Worm (Caenorhabditis elegans): Measurements from ENCODE around the gene ZK899.6.

The ZK899.6 gene

ce11 chrX:9436843-9437312, 26.3 kb upstream of the ZK899.6 start, which contains the start of gene tbb-4:
TSS of gene tbb-4 (minus strand) at chrX:9436893.
- TF ChIP-seq egl-27 (tag; optimal IDR thresholded peaks at IDR 0.05): no peak

ce11 chrX:9441512-9441911, 21.6 kb upstream of the ZK899.6 start, which contains the start of gene memb-1:
TSS of gene memb-1 (minus strand) at chrX:9441571.
- TF ChIP-seq nhr-12 (tag; optimal IDR thresholded peaks at IDR 0.05) (no peak), R02D3.7 (tag; optimal IDR thresholded peaks at IDR 0.05) (no peak), dmd-4 (tag; optimal IDR thresholded peaks at IDR 0.05) (no peak), nhr-77 (tag; optimal IDR thresholded peaks at IDR 0.05) (no peak), lin-13 (GFP tag; optimal IDR thresholded peaks at IDR 0.05) (peak; percentile 62), ztf-4 (tag; optimal IDR thresholded peaks at IDR 0.05) (no peak), unc-39 (tag; optimal IDR thresholded peaks at IDR 0.05) (no peak), elt-1 (tag; optimal IDR thresholded peaks at IDR 0.05) (no peak), nhr-21 (tag; optimal IDR thresholded peaks at IDR 0.05) (no peak), Y55F3AM.14 (GFP tag; optimal IDR thresholded peaks at IDR 0.05) (no peak), unc-62 (GFP tag; optimal IDR thresholded peaks at IDR 0.05) (no peak), nhr-23 (tag; optimal IDR thresholded peaks at IDR 0.05) (no peak), nhr-10 (tag; optimal IDR thresholded peaks at IDR 0.05) (no peak), lin-11 (tag; optimal IDR thresholded peaks at IDR 0.05) (peak; percentile 10), nhr-25 (tag; optimal IDR thresholded peaks at IDR 0.05) (peak; percentile 63), mbf-1 (tag; optimal IDR thresholded peaks at IDR 0.05) (no peak), ceh-16 (tag; optimal IDR thresholded peaks at IDR 0.05) (no peak), mdl-1 (tag; optimal IDR thresholded peaks at IDR 0.05) (no peak), lsy-2 (tag; optimal IDR thresholded peaks at IDR 0.05) (peak in 1 of 2 experiments; percentile 72), egl-27 (tag; optimal IDR thresholded peaks at IDR 0.05) (peak; percentile 28), ztf-11 (tag; optimal IDR thresholded peaks at IDR 0.05) (no peak), C34F6.9 (tag; optimal IDR thresholded peaks at IDR 0.05) (peak; percentile 74), crh-2 (tag; optimal IDR thresholded peaks at IDR 0.05) (peak; percentile 90), blmp-1 (tag; optimal IDR thresholded peaks at IDR 0.05; ENCODE audit: insufficient read depth) (no peak), elt-3 (tag; optimal IDR thresholded peaks at IDR 0.05) (no peak), peb-1 (tag; optimal IDR thresholded peaks at IDR 0.05) (no peak), gmeb-1 (tag; optimal IDR thresholded peaks at IDR 0.05) (peak; percentile 56), snpc-4 (tag; optimal IDR thresholded peaks at IDR 0.05) (peak; percentile 13), sma-3 (GFP tag; optimal IDR thresholded peaks at IDR 0.05) (peak; percentile 38), mab-5 (tag; optimal IDR thresholded peaks at IDR 0.05) (peak; percentile 31), alr-1 (tag; optimal IDR thresholded peaks at IDR 0.05) (no peak), unc-55 (GFP tag; optimal IDR thresholded peaks at IDR 0.05) (peak; percentile 81), aly-2 (tag; optimal IDR thresholded peaks at IDR 0.05) (no peak), skn-1 (tag; optimal IDR thresholded peaks at IDR 0.05) (no peak), zag-1 (tag; optimal IDR thresholded peaks at IDR 0.05) (peak; percentile 26), lin-39 (tag; optimal IDR thresholded peaks at IDR 0.05) (no peak), ztf-1 (GFP tag; conservative IDR thresholded peaks at IDR 0.05) (no peak), nhr-11 (tag; optimal IDR thresholded peaks at IDR 0.05) (no peak), ama-1 (optimal IDR thresholded peaks at IDR 0.05) (no peak), sma-9 (GFP tag; optimal IDR thresholded peaks at IDR 0.05) (peak; percentile 78), sma-9 (tag; optimal IDR thresholded peaks at IDR 0.05) (no peak), ceh-82 (tag; optimal IDR thresholded peaks at IDR 0.05) (no peak), nhr-237 (tag; optimal IDR thresholded peaks at IDR 0.05) (no peak), F13H6.1 (tag; optimal IDR thresholded peaks at IDR 0.05) (peak; percentile 28), nhr-6 (tag; optimal IDR thresholded peaks at IDR 0.05) (no peak), ZK546.5 (tag; optimal IDR thresholded peaks at IDR 0.05) (no peak), nhr-129 (tag; optimal IDR thresholded peaks at IDR 0.05) (peak; percentile 81), sem-4 (tag; optimal IDR thresholded peaks at IDR 0.05) (peak; percentile 54), fos-1 (tag; optimal IDR thresholded peaks at IDR 0.05) (peak; percentile 93)

Measured in whole organism, L2 larva.